Fruit fly (Drosophila melanogaster): ENCODE results near the gene CG18301.

Gene CG18301

DNA sequence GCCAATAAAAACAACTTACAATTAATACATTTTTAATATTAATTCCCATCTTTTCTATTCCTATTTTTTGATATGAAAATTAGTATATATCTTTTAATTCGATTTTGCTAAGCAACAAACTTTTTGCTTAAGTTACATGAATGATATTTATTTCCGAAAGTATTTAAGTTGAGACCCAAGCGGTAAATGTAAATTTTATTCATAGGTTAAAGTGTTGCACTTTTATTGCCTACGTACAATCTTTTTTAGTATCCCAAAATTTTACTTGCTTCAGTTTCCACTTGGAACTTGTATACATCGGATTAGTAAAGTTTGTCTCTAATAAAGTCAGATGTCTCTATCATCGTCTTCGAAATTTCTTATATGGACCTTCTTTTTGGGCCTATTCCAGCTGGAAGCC, at the start of gene CG18301:
Gene CG18301 (plus strand): TSS at position 301 of the 400 bp plus-strand sequence.
- no peak for TF ChIP-seq noc (tag; optimal IDR thresholded peaks at IDR 0.05)

dm6 chr2L:10483073-10483472, 48.5 kb upstream of the CG18301 start, which contains the start of gene Grip75:
Gene Grip75 (plus strand): TSS chr2L:10483295.
- TF ChIP-seq noc (tag; optimal IDR thresholded peaks at IDR 0.05) = no peak

- no peak for TF ChIP-seq noc (tag; optimal IDR thresholded peaks at IDR 0.05)
Measured at dm6 chr2L:10488484-10489223, 43.0 kb upstream of the CG18301 start, which contains the start of the genes Cog4 and CG6144. Gene Cog4 (minus strand): TSS chr2L:10488622. Gene CG6144 (plus strand): TSS chr2L:10488694.

DNA sequence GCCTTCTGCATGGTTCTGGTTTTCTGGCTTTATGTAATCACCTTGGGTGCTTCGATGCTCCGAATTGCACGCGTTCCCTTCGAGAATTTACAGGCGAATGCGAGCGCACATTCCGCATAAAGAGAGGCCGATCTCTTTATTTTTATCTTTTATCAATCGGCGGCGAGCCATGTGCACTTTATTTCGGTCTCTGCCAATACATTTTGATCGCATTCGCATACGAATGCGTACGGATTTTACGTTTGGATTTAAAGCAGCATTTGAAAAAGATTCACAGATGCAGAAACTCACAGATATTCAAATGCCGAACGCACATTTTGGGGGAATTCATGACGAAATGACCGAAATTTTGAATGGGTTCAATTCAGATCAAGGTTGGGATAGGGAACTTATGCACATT, 40.3 kb upstream of the CG18301 start, which contains the start of gene CG13144:
Gene CG13144 (minus strand): TSS at position 101 of the 400 bp plus-strand sequence.
- no peak for TF ChIP-seq noc (tag; optimal IDR thresholded peaks at IDR 0.05)

- TF ChIP-seq noc (tag; optimal IDR thresholded peaks at IDR 0.05) = no peak
Measured at dm6 chr2L:10495495-10495894, 36.1 kb upstream of the CG18301 start.

- TF ChIP-seq noc (tag; optimal IDR thresholded peaks at IDR 0.05) = no peak
Measured at dm6 chr2L:10496338-10496737, 35.3 kb upstream of the CG18301 start.

DNA sequence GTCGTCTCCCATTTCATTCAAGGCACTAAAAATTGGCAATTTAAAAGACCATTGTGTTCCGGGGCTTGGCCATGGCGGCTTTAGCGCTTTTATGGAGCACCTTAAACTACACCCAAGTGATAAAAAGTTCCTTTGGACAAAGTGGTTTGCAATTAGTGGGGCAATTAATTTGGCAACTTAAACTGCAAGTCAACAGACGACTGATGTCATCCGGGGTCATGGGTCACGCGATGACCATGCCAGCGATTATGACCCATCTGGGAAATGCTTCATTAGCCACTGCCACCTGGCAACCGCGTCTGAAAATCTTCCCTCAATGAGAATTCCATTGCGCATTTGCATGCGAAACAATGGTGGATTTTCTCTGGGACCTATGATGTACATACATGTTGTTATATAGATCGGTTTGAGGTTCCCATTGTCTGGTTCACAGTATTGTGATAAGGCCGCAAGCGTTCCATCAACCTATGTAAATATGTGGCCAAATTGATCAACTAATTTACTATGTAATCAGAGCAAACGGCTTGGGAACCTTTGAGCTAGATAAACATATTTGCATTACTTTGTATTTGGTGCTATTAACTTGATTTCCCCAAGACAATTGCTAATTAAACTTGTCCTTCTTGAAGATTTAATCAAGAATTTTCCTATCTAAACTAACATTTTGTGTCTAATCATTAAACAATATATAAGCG, 34.4 kb upstream of the CG18301 start:
- no peak for TF ChIP-seq noc (tag; optimal IDR thresholded peaks at IDR 0.05)

DNA sequence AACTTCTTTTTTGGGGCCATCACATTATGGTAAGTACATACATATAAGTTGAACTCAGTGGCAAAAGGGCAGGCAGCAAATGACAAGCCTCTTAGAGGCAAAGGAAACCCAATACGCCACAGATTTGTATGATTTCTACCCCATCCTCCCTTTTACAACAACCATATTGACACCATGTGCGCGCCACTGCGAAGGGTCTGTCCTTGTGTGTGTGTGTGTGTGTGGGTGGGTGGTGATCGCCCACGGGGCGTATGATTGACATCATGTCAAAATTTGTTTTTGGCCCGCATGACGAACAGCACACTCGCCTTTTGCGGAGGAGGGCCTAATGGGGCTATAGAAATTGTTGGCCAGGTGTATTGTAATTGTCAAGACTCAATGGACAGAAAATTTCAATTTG, 32.0 kb upstream of the CG18301 start:
- no peak for TF ChIP-seq noc (tag; optimal IDR thresholded peaks at IDR 0.05)

DNA sequence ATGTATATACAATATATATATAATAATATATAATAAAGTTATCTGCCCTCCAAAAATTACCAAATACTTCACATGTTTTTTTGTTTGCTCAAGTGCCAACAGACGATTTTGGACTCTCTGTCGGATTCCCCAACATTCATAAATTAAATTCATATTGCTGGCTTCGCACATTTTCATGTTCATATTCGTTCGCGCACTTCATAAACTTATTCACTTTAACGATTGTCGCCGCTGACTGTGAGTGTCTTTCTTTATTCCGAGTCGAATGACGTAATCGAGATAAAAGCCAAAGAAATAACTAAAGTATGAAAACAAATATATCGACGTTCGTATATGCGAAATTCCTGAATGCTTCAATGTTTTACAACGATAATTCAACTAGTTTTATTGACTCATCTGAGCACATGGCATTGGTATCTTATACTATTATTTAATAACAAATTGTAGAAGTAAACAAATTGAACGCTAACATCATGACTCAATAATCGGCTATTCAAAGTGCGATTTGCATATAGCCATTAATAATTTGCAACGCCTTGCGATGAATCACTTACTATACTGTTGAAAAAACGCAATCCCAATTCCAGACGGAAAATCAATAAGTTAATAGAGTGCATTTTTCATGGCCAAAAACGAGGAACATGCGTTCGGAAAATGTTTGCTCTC, 31.2 kb upstream of the CG18301 start:
- no peak for TF ChIP-seq noc (tag; optimal IDR thresholded peaks at IDR 0.05)

dm6 chr2L:10502244-10502643, 29.4 kb upstream of the CG18301 start:
- TF ChIP-seq noc (tag; optimal IDR thresholded peaks at IDR 0.05) = no peak

DNA sequence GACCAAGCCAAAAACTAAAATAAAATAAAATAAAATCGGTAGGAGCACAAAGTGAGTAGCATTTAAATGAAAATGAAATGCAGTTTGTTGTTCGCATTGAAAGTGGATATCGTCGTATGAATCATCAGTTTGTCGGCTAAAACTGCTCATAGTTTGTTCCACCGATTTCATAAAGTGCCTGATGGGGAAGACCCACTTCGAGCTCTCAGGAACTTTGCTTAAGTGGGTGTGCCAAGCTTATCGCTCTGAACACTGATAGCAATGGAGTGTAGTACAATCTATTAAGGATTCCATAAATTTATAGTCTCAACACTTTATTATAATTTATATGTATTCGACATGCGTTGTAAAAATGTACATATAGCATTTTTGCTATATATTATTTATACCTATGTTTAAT, 28.8 kb upstream of the CG18301 start:
- TF ChIP-seq noc (tag; optimal IDR thresholded peaks at IDR 0.05) = peak; percentile 27

dm6 chr2L:10503356-10503977, 28.2 kb upstream of the CG18301 start:
- TF ChIP-seq noc (tag; optimal IDR thresholded peaks at IDR 0.05) = no peak

DNA sequence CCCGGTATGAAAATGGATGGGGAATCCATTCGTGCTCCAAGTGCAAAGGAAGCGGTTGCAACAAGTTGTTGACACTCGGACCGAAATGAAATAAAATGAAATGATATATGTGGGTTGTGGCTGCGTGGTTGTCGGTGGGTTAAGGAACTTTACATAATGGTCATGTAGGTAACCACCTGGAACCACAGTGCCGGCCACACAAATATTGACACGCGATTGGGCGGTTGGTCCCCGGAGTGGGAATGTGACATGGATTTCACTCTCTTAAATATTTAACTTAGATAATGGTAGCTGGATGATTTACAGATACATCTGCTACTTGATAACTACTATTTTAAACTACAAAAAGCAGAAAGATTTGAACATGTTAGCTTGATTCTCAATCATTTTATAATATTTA, 26.7 kb upstream of the CG18301 start:
- no peak for TF ChIP-seq noc (tag; optimal IDR thresholded peaks at IDR 0.05)

DNA sequence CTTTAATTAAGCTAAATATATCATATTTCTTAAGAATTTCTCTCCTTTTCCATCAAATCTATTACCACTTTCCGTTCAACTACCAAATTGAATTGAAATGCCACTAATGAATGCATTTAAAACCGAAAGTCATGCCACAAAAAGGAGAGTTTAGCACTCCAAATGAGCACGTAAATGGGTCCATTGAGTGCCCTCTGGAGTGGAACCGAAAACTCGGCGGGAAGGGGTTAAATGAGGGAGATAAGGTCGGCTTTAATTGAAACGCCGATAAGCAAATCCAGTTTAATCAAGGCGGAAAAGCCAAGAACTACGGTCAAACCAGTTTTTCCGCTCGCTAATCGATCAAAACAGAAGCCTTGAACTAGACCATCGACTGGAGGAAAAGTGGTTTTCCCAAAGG, 26.3 kb upstream of the CG18301 start:
- no peak for TF ChIP-seq noc (tag; optimal IDR thresholded peaks at IDR 0.05)

- TF ChIP-seq noc (tag; optimal IDR thresholded peaks at IDR 0.05) = peak; percentile 30
Measured at dm6 chr2L:10506557-10507252, 24.9 kb upstream of the CG18301 start, which contains the start of the genes Myo31DF and CG6094. Gene Myo31DF (minus strand): TSS chr2L:10506779. Gene CG6094 (plus strand): TSS chr2L:10507081.

Data from whole organism, larva.